Fruit fly (Drosophila melanogaster) whole organism, adult: Measurements from ENCODE around the gene CG5421.

Source experiments
- CG11617 ChIP-seq: fragments of 200-800 bp; sonication (Bioruptor generic); optimal IDR thresholded peaks from 2 replicates; lab custom pipeline; 2017; ENCODE audit warnings: mild to moderate bottlenecking, missing biosample characterization, missing genetic modification reagents, missing genetic modification characterization
- CG12768 ChIP-seq: fragments of 200-800 bp; sonication (Bioruptor generic); optimal IDR thresholded peaks from 2 replicates; lab custom pipeline; 2017; ENCODE audit warnings: missing biosample characterization, missing genetic modification characterization, mild to moderate bottlenecking, moderate library complexity, missing genetic modification reagents
- CG14711 ChIP-seq: fragments of 200-800 bp; sonication (Bioruptor generic); optimal IDR thresholded peaks from 2 replicates; lab custom pipeline; 2018; ENCODE audit warnings: missing biosample characterization, mild to moderate bottlenecking, missing genetic modification characterization, moderate library complexity
- CG1620 ChIP-seq: fragments of 200-800 bp; sonication (Bioruptor generic); optimal IDR thresholded peaks from 2 replicates; lab custom pipeline; 2016; ENCODE audit warnings: missing biosample characterization, missing genetic modification characterization
- CG33017 ChIP-seq: fragments of 200-800 bp; sonication (Bioruptor generic); optimal IDR thresholded peaks from 2 replicates; lab custom pipeline; 2018; ENCODE audit warnings: missing biosample characterization, mild to moderate bottlenecking, missing genetic modification characterization, moderate library complexity
- CG5204 ChIP-seq: fragments of 200-800 bp; sonication (Bioruptor generic); optimal IDR thresholded peaks from 2 replicates; lab custom pipeline; 2016; ENCODE audit warnings: missing biosample characterization, missing genetic modification characterization
- CG7045 ChIP-seq: fragments of 200-800 bp; sonication (Bioruptor generic); optimal IDR thresholded peaks from 2 replicates; lab custom pipeline; 2017; ENCODE audit warnings: missing biosample characterization, mild to moderate bottlenecking, missing genetic modification characterization
- CG7101 ChIP-seq: fragments of 200-800 bp; sonication (Bioruptor generic); optimal IDR thresholded peaks from 2 replicates; lab custom pipeline; 2018; ENCODE audit warnings: missing biosample characterization, mild to moderate bottlenecking, missing genetic modification characterization, moderate library complexity
- Clk ChIP-seq: fragments of 200-800 bp; sonication (Bioruptor generic); optimal IDR thresholded peaks from 2 replicates; lab custom pipeline; 2017; ENCODE audit warnings: missing biosample characterization, missing genetic modification characterization
- Crg-1 ChIP-seq: fragments of 200-800 bp; sonication (Bioruptor generic); optimal IDR thresholded peaks from 2 replicates; lab custom pipeline; 2016; ENCODE audit warnings: missing biosample characterization, missing genetic modification characterization
- Hr96 ChIP-seq: fragments of 200-800 bp; sonication (Bioruptor generic); optimal IDR thresholded peaks from 2 replicates; lab custom pipeline; 2016; ENCODE audit warnings: missing biosample characterization, missing genetic modification characterization
- Mnt ChIP-seq: fragments of 200-800 bp; sonication (Bioruptor generic); optimal IDR thresholded peaks from 2 replicates; lab custom pipeline; 2016; ENCODE audit warnings: missing biosample characterization, mild to moderate bottlenecking, missing genetic modification characterization
- bab1 ChIP-seq: fragments of 200-800 bp; sonication (Bioruptor generic); optimal IDR thresholded peaks from 3 replicates; lab custom pipeline; 2019; ENCODE audit warnings: missing biosample characterization, mild to moderate bottlenecking, missing genetic modification characterization, moderate library complexity
- cic ChIP-seq: fragments of 200-800 bp; sonication (Bioruptor generic); optimal IDR thresholded peaks from 2 replicates; lab custom pipeline; 2017; ENCODE audit warnings: missing biosample characterization, mild to moderate bottlenecking, missing genetic modification characterization, moderate library complexity
- cnc ChIP-seq, 2 experiments: fragments of >200 bp; optimal IDR thresholded peaks; 2 replicates each; lab custom pipeline; 2017
- kay ChIP-seq: fragments of 200-800 bp; sonication (Bioruptor generic); peaks from one replicate; lab custom pipeline; 2016; ENCODE audit warnings: missing biosample characterization, missing genetic modification characterization, borderline replicate concordance
- ovo ChIP-seq: fragments of 200-800 bp; sonication (Bioruptor generic); optimal IDR thresholded peaks from 2 replicates; lab custom pipeline; 2016; ENCODE audit warnings: missing biosample characterization, missing genetic modification characterization
- pad ChIP-seq: fragments of 200-800 bp; sonication (Bioruptor generic); optimal IDR thresholded peaks from 3 replicates; lab custom pipeline; 2017; ENCODE audit warnings: missing biosample characterization, missing genetic modification characterization, mild to moderate bottlenecking, moderate library complexity, missing genetic modification reagents
- tj ChIP-seq: fragments of 200-800 bp; sonication (Bioruptor generic); optimal IDR thresholded peaks from 3 replicates; lab custom pipeline; 2017; ENCODE audit warnings: missing biosample characterization, mild to moderate bottlenecking, missing genetic modification characterization, moderate library complexity
- toe ChIP-seq: fragments of 200-800 bp; sonication (Bioruptor generic); optimal IDR thresholded peaks from 2 replicates; lab custom pipeline; 2016; ENCODE audit warnings: missing biosample characterization, missing genetic modification characterization

Gene CG5421

DNA sequence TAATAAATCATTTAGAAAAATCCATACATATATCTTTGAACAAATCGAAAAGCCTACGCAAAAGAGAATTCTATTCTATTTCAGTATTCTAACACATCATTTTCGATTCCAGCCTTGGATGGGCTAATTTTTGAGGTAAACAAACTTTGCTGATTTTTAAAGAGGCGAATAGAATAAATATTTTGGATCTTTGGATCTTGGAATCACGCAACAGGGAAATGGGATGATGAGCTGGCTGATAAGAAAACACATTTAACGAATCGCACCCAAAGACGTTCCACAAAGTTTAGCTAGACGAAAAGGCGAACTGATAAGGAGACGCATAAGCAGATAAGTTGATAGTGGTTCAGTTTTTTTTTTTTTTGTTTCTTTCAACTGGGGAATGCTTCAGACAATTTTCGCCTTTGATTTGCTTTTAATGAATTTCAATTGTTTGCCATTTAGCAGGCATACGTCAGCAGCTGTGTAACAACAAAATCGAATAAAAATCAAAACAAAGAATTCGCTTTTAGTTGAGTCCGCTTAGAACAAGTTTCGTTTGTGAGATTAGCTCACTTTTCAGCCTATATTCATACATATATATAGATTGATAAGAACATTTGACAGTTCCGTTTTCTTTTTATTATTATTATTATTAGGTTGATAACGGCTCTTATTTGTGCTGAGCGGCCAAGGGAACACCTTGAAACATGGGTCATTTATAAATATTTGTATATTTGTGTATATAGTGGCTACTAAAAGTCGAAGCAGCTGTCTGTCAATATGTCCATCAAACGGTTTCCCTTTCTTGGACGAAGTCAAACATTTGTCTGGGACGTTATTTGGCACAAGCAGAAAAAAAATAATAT is 17.5 kb upstream of the CG5421 start:
- TF ChIP-seq cic (GFP tag; lab: Kevin White, UChicago) (peak; percentile 1), cnc (optimal IDR thresholded peaks at IDR 0.05; lab: Kevin White, UChicago) (no peak), kay (GFP tag; lab: Kevin White, UChicago) (peak; percentile 29), CG11617 (GFP tag; lab: Kevin White, UChicago) (no peak)

DNA sequence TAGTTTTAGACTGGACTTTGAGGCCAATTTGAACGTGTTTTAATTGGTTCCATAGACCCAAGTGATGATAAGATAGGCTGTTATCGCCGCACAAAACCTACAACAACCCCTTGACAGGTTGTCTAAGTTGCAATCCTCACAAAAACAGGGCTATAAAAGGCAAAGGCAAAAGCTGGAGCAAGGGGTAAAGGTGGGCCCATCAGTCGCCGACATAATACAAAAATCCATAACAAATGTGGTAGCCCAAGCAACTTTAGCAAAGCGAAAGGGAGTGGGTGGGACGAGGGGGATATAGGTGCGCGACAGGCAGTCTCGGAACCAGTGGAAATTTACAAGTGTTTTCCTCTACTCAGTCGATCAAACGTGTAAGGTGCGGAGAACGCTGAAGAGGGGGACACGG is 16.1 kb upstream of the CG5421 start:
- TF ChIP-seq CG7101 (tag; lab: Kevin White, UChicago): no peak
- TF ChIP-seq Hr96 (GFP tag; lab: Kevin White, UChicago): no peak
- no peak for TF ChIP-seq Crg-1 (GFP tag; lab: Kevin White, UChicago)
- no peak for TF ChIP-seq bab1 (GFP tag; lab: Kevin White, UChicago)
- TF ChIP-seq toe (GFP tag; lab: Kevin White, UChicago): no peak
- TF ChIP-seq Mnt (GFP tag; lab: Kevin White, UChicago): peak; percentile 55
- TF ChIP-seq CG12768 (GFP tag; lab: Kevin White, UChicago): peak; percentile 57
- no peak for TF ChIP-seq pad (GFP tag; lab: Kevin White, UChicago)
- TF ChIP-seq kay (GFP tag; lab: Kevin White, UChicago): no peak
- TF ChIP-seq cnc (optimal IDR thresholded peaks at IDR 0.05; lab: Kevin White, UChicago): no peak
- no peak for TF ChIP-seq CG14711 (tag; lab: Kevin White, UChicago)
- no peak for TF ChIP-seq Clk (GFP tag; lab: Kevin White, UChicago)
- peak; percentile 43 for TF ChIP-seq tj (GFP tag; lab: Kevin White, UChicago)
- TF ChIP-seq CG7045: no peak
- TF ChIP-seq cic (GFP tag; lab: Kevin White, UChicago): peak; percentile 74
- TF ChIP-seq CG5204 (GFP tag; lab: Kevin White, UChicago): no peak
- no peak for TF ChIP-seq CG1620 (GFP tag; lab: Kevin White, UChicago)
- TF ChIP-seq ovo: no peak
- no peak for TF ChIP-seq CG33017 (tag; lab: Kevin White, UChicago)
- no peak for TF ChIP-seq CG11617 (GFP tag; lab: Kevin White, UChicago)

DNA sequence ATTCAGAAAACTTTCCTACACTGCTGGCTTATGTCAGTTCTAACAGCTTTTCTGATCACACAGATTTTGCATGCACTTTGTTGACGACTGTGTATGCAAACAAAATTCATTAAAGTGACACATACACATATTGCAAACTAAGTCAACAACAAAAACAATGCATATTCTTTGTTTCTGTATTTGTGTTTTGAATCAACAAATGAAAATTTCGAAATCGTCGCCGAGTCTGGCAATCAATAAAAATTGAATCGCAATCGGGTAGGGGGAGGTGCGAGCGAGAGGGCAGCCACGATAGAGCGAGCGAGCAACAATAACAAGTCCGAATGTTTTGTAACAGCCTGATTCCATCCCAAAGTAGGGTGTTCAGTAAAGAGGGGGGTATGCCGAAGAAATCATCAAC is 15.1 kb upstream of the CG5421 start:
- peak; percentile 24 for TF ChIP-seq CG33017 (tag; lab: Kevin White, UChicago)
- peak; percentile 10 for TF ChIP-seq CG11617 (GFP tag; lab: Kevin White, UChicago)
- TF ChIP-seq Hr96 (GFP tag; lab: Kevin White, UChicago): no peak
- peak; percentile 33 for TF ChIP-seq pad (GFP tag; lab: Kevin White, UChicago)
- peak; percentile 41 for TF ChIP-seq Mnt (GFP tag; lab: Kevin White, UChicago)
- peak; percentile 51 for TF ChIP-seq ovo
- peak; percentile 42 for TF ChIP-seq CG14711 (tag; lab: Kevin White, UChicago)
- TF ChIP-seq toe (GFP tag; lab: Kevin White, UChicago): no peak
- no peak for TF ChIP-seq CG5204 (GFP tag; lab: Kevin White, UChicago)
- peak; percentile 53 for TF ChIP-seq CG7101 (tag; lab: Kevin White, UChicago)
- peak; percentile 26 for TF ChIP-seq Crg-1 (GFP tag; lab: Kevin White, UChicago)
- peak; percentile 65 for TF ChIP-seq cic (GFP tag; lab: Kevin White, UChicago)
- no peak for TF ChIP-seq Clk (GFP tag; lab: Kevin White, UChicago)

DNA sequence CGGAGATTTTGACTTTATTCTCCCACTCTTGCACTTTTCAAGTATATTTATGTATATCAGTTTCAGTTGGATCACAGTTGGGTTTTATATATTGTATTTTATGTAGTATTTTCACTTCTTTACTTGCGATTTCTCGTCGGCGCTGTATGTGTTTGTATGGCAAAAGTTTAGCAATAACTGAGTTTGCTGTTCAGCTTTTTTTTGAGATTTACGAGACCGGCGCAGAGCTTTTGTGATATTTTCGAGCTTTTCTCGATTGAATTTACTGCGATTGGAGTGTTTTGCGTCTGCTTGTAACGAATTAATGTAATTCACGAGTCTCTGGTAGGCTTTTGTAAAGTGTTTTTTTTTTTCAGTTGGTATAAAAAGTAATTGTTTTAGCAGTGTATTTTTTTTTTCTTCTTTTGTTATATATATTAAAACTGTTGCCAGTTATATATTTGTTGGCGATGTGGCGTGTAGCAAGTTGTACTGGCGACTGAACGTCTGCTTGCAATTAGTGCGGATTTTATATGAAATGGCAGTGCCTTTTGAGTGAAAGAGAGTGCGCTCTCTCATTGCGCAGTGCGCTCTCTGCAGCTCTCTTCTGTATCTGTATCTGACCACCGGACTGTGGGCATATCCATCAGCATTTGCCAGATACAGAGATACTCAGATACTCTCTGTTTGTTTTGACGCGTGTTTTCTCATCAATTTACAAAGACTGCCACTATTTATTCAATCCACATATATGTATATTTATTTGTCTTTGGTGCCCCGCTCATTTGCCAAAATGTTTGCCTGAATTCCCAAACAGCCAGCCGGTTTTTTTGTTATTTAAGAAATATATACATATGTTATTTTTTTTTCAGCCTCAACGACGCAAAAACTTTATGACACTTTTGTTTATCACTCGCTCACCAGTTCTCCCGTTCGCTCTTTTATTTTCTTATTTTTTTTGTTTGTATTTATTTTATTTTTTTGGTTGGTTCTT is 13.1 kb upstream of the CG5421 start:
- peak; percentile 84 for TF ChIP-seq CG33017 (tag; lab: Kevin White, UChicago)
- TF ChIP-seq CG5204 (GFP tag; lab: Kevin White, UChicago): peak; percentile 67
- TF ChIP-seq pad (GFP tag; lab: Kevin White, UChicago): peak; percentile 66
- peak; percentile 4 for TF ChIP-seq Clk (GFP tag; lab: Kevin White, UChicago)
- TF ChIP-seq kay (GFP tag; lab: Kevin White, UChicago): peak; percentile 97
- peak; percentile 44 for TF ChIP-seq bab1 (GFP tag; lab: Kevin White, UChicago)
- peak; percentile 77 for TF ChIP-seq CG7045
- peak; percentile 82 for TF ChIP-seq CG7101 (tag; lab: Kevin White, UChicago)
- peak; percentile 83 for TF ChIP-seq ovo
- peak; percentile 70 for TF ChIP-seq Mnt (GFP tag; lab: Kevin White, UChicago)
- TF ChIP-seq CG12768 (GFP tag; lab: Kevin White, UChicago): peak; percentile 89
- TF ChIP-seq toe (GFP tag; lab: Kevin White, UChicago): peak; percentile 34
- peak; percentile 89 for TF ChIP-seq Crg-1 (GFP tag; lab: Kevin White, UChicago)
- TF ChIP-seq CG11617 (GFP tag; lab: Kevin White, UChicago): peak; percentile 67
- peak; percentile 50 for TF ChIP-seq Hr96 (GFP tag; lab: Kevin White, UChicago)
- peak; percentile 53 for TF ChIP-seq CG1620 (GFP tag; lab: Kevin White, UChicago)
- peak; percentile 82 for TF ChIP-seq cic (GFP tag; lab: Kevin White, UChicago)
- no peak for TF ChIP-seq tj (GFP tag; lab: Kevin White, UChicago)
- TF ChIP-seq CG14711 (tag; lab: Kevin White, UChicago): peak; percentile 61
- no peak for TF ChIP-seq cnc (optimal IDR thresholded peaks at IDR 0.05; lab: Kevin White, UChicago)
